Fruit fly (Drosophila melanogaster): ENCODE results near the gene tgo.
A peak's percentile ranks its signal among the peaks of the same experiment; 100 is the strongest.

tgo gene

dm6 chr3R:8979850-8980775, 39.7 kb downstream of the tgo start (continued):
- TF ChIP-seq CG13775 (GFP tag; optimal IDR thresholded peaks at IDR 0.05) (no peak), Fer2 (tag; optimal IDR thresholded peaks at IDR 0.05) (no peak), Chrac-16 (GFP tag; optimal IDR thresholded peaks at IDR 0.05) (no peak), CG1233 (GFP tag; optimal IDR thresholded peaks at IDR 0.05) (peak; percentile 6), hth (optimal IDR thresholded peaks at IDR 0.05) (no peak), CG13287 (GFP tag; IDR thresholded peaks at IDR 0.05; ENCODE audit: partially characterized antibody) (peak; percentile 2), cas (GFP tag; IDR thresholded peaks at IDR 0.05) (no peak), CG10366 (GFP tag; IDR thresholded peaks at IDR 0.05) (no peak), Hmr (GFP tag; optimal IDR thresholded peaks at IDR 0.05) (peak; percentile 16), sim (GFP tag; IDR thresholded peaks at IDR 0.05) (0 out of 2 replicates have a peak, but pooled peaks have one; percentile 27), CG6765 (GFP tag; optimal IDR thresholded peaks at IDR 0.05) (peak; percentile 2), org-1 (GFP tag; optimal IDR thresholded peaks at IDR 0.05) (no peak), h (optimal IDR thresholded peaks at IDR 0.05) (no peak), Nf-YB (GFP tag; optimal IDR thresholded peaks at IDR 0.05) (no peak), GATAe (GFP tag; conservative IDR thresholded peaks at IDR 0.05) (no peak), CG1603 (tag; optimal IDR thresholded peaks at IDR 0.05) (peak; percentile 32), Ssrp (tag; optimal IDR thresholded peaks at IDR 0.05) (no peak), Dek (tag; optimal IDR thresholded peaks at IDR 0.05) (peak; percentile 69), al (GFP tag; IDR thresholded peaks at IDR 0.05) (no peak), CG10267 (tag; optimal IDR thresholded peaks at IDR 0.05) (peak; percentile 17), MBD-R2 (GFP tag; IDR thresholded peaks at IDR 0.05) (no peak), CG17912 (GFP tag; optimal IDR thresholded peaks at IDR 0.05) (peak; percentile 27), chn (GFP tag; optimal IDR thresholded peaks at IDR 0.05) (no peak), mirr (GFP tag; optimal IDR thresholded peaks at IDR 0.05) (peak; percentile 10), lola (GFP tag; optimal IDR thresholded peaks at IDR 0.05) (no peak), CG15601 (tag; optimal IDR thresholded peaks at IDR 0.05) (no peak), wdn (GFP tag; IDR thresholded peaks at IDR 0.05) (no peak), CG5180 (GFP tag; optimal IDR thresholded peaks at IDR 0.05) (peak; percentile 56), sug (tag; optimal IDR thresholded peaks at IDR 0.05) (no peak), Gug (GFP tag; IDR thresholded peaks at IDR 0.05) (no peak), YL-1 (GFP tag; optimal IDR thresholded peaks at IDR 0.05) (no peak), nerfin-2 (GFP tag; IDR thresholded peaks at IDR 0.05; ENCODE audit: partially characterized antibody) (0 out of 2 replicates have a peak, but pooled peaks have one; percentile 22), unpg (GFP tag; optimal IDR thresholded peaks at IDR 0.05) (no peak), Mad (GFP tag; optimal IDR thresholded peaks at IDR 0.05) (peak; percentile 14), HmgD (GFP tag; optimal IDR thresholded peaks at IDR 0.05) (peak; percentile 11), sqz (GFP tag; optimal IDR thresholded peaks at IDR 0.05) (no peak), jing (GFP tag; optimal IDR thresholded peaks at IDR 0.05) (no peak), Opbp (GFP tag; IDR thresholded peaks at IDR 0.05; ENCODE audit: partially characterized antibody) (peak; percentile 56; the same call in 2 of the 3 replicates), corto (GFP tag; optimal IDR thresholded peaks at IDR 0.05) (no peak), CG10431 (GFP tag; optimal IDR thresholded peaks at IDR 0.05) (no peak), ash1 (GFP tag; optimal IDR thresholded peaks at IDR 0.05) (no peak), row (GFP tag; IDR thresholded peaks at IDR 0.05) (peak; percentile 44; the same call in 1 of the 3 replicates), mld (GFP tag; IDR thresholded peaks at IDR 0.05; ENCODE audit: partially characterized antibody) (no peak), Taf1 (GFP tag; IDR thresholded peaks at IDR 0.05) (no peak), CG15514 (GFP tag; optimal IDR thresholded peaks at IDR 0.05) (no peak), Asciz (GFP tag; optimal IDR thresholded peaks at IDR 0.05) (peak; percentile 8), fd96Cb (tag; optimal IDR thresholded peaks at IDR 0.05) (no peak), inv (GFP tag; IDR thresholded peaks at IDR 0.05; ENCODE audit: partially characterized antibody) (peak; percentile 36; the same call in 1 of the 2 replicates)

All from whole organism, embryonic.